Worm (Caenorhabditis elegans) whole organism, L2 larva: ENCODE data around the gene F40A3.3.

Source experiments
- ZK546.5 ChIP-seq: sonication (generic microtip); optimal IDR thresholded peaks from 2 replicates; lab custom pipeline; 2017; ENCODE audit warnings: missing biosample characterization, missing genetic modification characterization
- aly-2 ChIP-seq: fragments of 150-350 bp; optimal IDR thresholded peaks from 2 replicates; lab custom pipeline; 2014; ENCODE audit warnings: missing biosample characterization, missing genetic modification characterization
- ama-1 ChIP-seq: fragments of 150-350 bp; optimal IDR thresholded peaks from 2 replicates; lab custom pipeline; 2018; ENCODE audit warnings: inconsistent platforms
- ceh-82 ChIP-seq: fragments of 150-350 bp; optimal IDR thresholded peaks from 2 replicates; lab custom pipeline; 2014; ENCODE audit warnings: missing biosample characterization, missing genetic modification characterization
- elt-1 ChIP-seq: fragments of 150-350 bp; optimal IDR thresholded peaks from 2 replicates; lab custom pipeline; 2014; ENCODE audit warnings: missing biosample characterization, missing genetic modification characterization
- elt-3 ChIP-seq: sonication (generic microtip); optimal IDR thresholded peaks from 2 replicates; lab custom pipeline; 2017; ENCODE audit warnings: missing biosample characterization, missing genetic modification characterization
- mdl-1 ChIP-seq, 2 experiments: fragments of 150-350 bp in 1 of 2; sonication (generic microtip) in 1 of 2; optimal IDR thresholded peaks; 2 replicates each; lab custom pipeline; 2017; ENCODE audit warnings: missing biosample characterization in 2 of 2, missing genetic modification characterization in 2 of 2
- nhr-12 ChIP-seq: fragments of 150-350 bp; optimal IDR thresholded peaks from 2 replicates; lab custom pipeline; 2014; ENCODE audit warnings: missing biosample characterization, missing genetic modification characterization
- nhr-237 ChIP-seq: fragments of 150-350 bp; optimal IDR thresholded peaks from 2 replicates; lab custom pipeline; 2014; ENCODE audit warnings: missing biosample characterization, missing genetic modification characterization
- skn-1 ChIP-seq: sonication (generic microtip); optimal IDR thresholded peaks from 2 replicates; lab custom pipeline; 2017; ENCODE audit warnings: missing biosample characterization, missing genetic modification characterization
- unc-62 ChIP-seq: fragments of 150-350 bp; optimal IDR thresholded peaks from 2 replicates; lab custom pipeline; 2014; ENCODE audit warnings: missing biosample characterization, missing genetic modification reagents, missing genetic modification characterization
- zag-1 ChIP-seq: fragments of 150-350 bp; optimal IDR thresholded peaks from 2 replicates; lab custom pipeline; 2014; ENCODE audit warnings: missing biosample characterization, missing genetic modification characterization
- ztf-4 ChIP-seq: fragments of 150-350 bp; optimal IDR thresholded peaks from 2 replicates; lab custom pipeline; 2014; ENCODE audit warnings: missing biosample characterization, missing genetic modification characterization

- no peak for TF ChIP-seq skn-1
- TF ChIP-seq elt-1 (tag; lab: Kevin White, UChicago) = no peak
- no peak for TF ChIP-seq unc-62 (GFP tag; lab: Kevin White, UChicago)
- TF ChIP-seq elt-3 (tag; lab: Kevin White, UChicago) = no peak
- no peak for TF ChIP-seq ama-1
- TF ChIP-seq ceh-82 (tag; lab: Kevin White, UChicago) = no peak
- TF ChIP-seq nhr-237 (tag; lab: Kevin White, UChicago) = no peak
- no peak for TF ChIP-seq mdl-1 (tag; optimal IDR thresholded peaks at IDR 0.05; lab: Kevin White, UChicago)
- TF ChIP-seq nhr-12 (tag; lab: Kevin White, UChicago) = no peak
- no peak for TF ChIP-seq zag-1 (tag; lab: Kevin White, UChicago)
- no peak for TF ChIP-seq ZK546.5 (tag; lab: Kevin White, UChicago)
- no peak for TF ChIP-seq ztf-4 (tag; lab: Kevin White, UChicago)
- TF ChIP-seq aly-2 (tag; lab: Kevin White, UChicago) = no peak
Measured at ce11 chrV:7864663-7865062, 12.6 kb upstream of the F40A3.3 start, which contains the start of gene C37C3.11.
